Fruit fly (Drosophila melanogaster): ENCODE results near the gene pic.

pic gene

dm6 chr3R:13012351-13012750 lies 39.7 kb upstream of the pic start (continued):
- TF ChIP-seq Lhr (GFP tag; optimal IDR thresholded peaks at IDR 0.05) (no peak), Blimp-1 (GFP tag; optimal IDR thresholded peaks at IDR 0.05) (peak; percentile 1), CG4360 (GFP tag; IDR thresholded peaks at IDR 0.05) (peak; percentile 53; the same call in 1 of the 2 replicates), CG12104 (GFP tag; optimal IDR thresholded peaks at IDR 0.05) (peak; percentile 27), Hmr (GFP tag; optimal IDR thresholded peaks at IDR 0.05) (peak; percentile 57), YL-1 (GFP tag; optimal IDR thresholded peaks at IDR 0.05) (peak; percentile 29), ara (GFP tag; IDR thresholded peaks at IDR 0.05) (peak; percentile 62; the same call in 1 of the 2 replicates), Dek (tag; optimal IDR thresholded peaks at IDR 0.05) (peak; percentile 0), Fer3 (tag; optimal IDR thresholded peaks at IDR 0.05) (peak; percentile 25), CG9932 (GFP tag; IDR thresholded peaks at IDR 0.05) (peak; percentile 67), exex (tag; optimal IDR thresholded peaks at IDR 0.05) (no peak), psq (GFP tag; optimal IDR thresholded peaks at IDR 0.05) (no peak), CG7372 (GFP tag; IDR thresholded peaks at IDR 0.05) (peak; percentile 7; the same call in 1 of the 2 replicates), CG2120 (GFP tag; optimal IDR thresholded peaks at IDR 0.05) (peak; percentile 72), sim (GFP tag; IDR thresholded peaks at IDR 0.05) (0 out of 2 replicates have a peak, but pooled peaks have one; percentile 30), Trl (optimal IDR thresholded peaks at IDR 0.05) (peak; percentile 51 to 75), Trl (GFP tag; optimal IDR thresholded peaks at IDR 0.05) (peak; percentile 16), usp (GFP tag; optimal IDR thresholded peaks at IDR 0.05) (no peak), h (optimal IDR thresholded peaks at IDR 0.05) (no peak), CG2889 (GFP tag; IDR thresholded peaks at IDR 0.05) (peak; percentile 51; the same call in 1 of the 3 replicates), CrebB (tag; optimal IDR thresholded peaks at IDR 0.05) (peak; percentile 66), CG9437 (GFP tag; optimal IDR thresholded peaks at IDR 0.05) (peak; percentile 5), NC2β (GFP tag; optimal IDR thresholded peaks at IDR 0.05) (no peak), CG1602 (GFP tag; optimal IDR thresholded peaks at IDR 0.05) (peak; percentile 26), CG12219 (GFP tag; optimal IDR thresholded peaks at IDR 0.05) (no peak), gcm2 (GFP tag; optimal IDR thresholded peaks at IDR 0.05) (peak; percentile 16), CG15601 (tag; optimal IDR thresholded peaks at IDR 0.05) (no peak), CG5180 (GFP tag; optimal IDR thresholded peaks at IDR 0.05) (peak; percentile 74), unc-4 (GFP tag; IDR thresholded peaks at IDR 0.05; ENCODE audit: partially characterized antibody) (no peak), CG18011 (GFP tag; optimal IDR thresholded peaks at IDR 0.05) (no peak), Pdp1 (GFP tag; optimal IDR thresholded peaks at IDR 0.05) (peak; percentile 51 to 79), sens (GFP tag) (peak; percentile 84), chm (GFP tag; IDR thresholded peaks at IDR 0.05) (peak; percentile 78), ac (GFP tag; optimal IDR thresholded peaks at IDR 0.05) (no peak), tap (tag; optimal IDR thresholded peaks at IDR 0.05) (no peak), ap (GFP tag; IDR thresholded peaks at IDR 0.05) (peak; percentile 62), NFAT (GFP tag; IDR thresholded peaks at IDR 0.05) (peak; percentile 58), CG10979 (tag; optimal IDR thresholded peaks at IDR 0.05) (peak; percentile 47), chif (GFP tag; optimal IDR thresholded peaks at IDR 0.05) (peak; percentile 58 to 62), CG2712 (tag; optimal IDR thresholded peaks at IDR 0.05) (peak; percentile 36), Sin3A (optimal IDR thresholded peaks at IDR 0.05) (no peak), CG11696 (GFP tag; IDR thresholded peaks at IDR 0.05) (peak; percentile 42; the same call in 1 of the 2 replicates), CG2202 (tag; optimal IDR thresholded peaks at IDR 0.05) (peak; percentile 28), MBD-R2 (GFP tag; IDR thresholded peaks at IDR 0.05) (peak; percentile 35; the same call in 1 of the 2 replicates), zfh1 (GFP tag; IDR thresholded peaks at IDR 0.05) (peak; percentile 75; the same call in 2 of the 3 replicates), gem (tag; optimal IDR thresholded peaks at IDR 0.05) (no peak), CG10209 (GFP tag; optimal IDR thresholded peaks at IDR 0.05) (peak; percentile 54), shn (GFP tag; optimal IDR thresholded peaks at IDR 0.05) (peak; percentile 22), CG7839 (tag; optimal IDR thresholded peaks at IDR 0.05) (peak; percentile 56), Tbp (GFP tag; optimal IDR thresholded peaks at IDR 0.05) (no peak), ewg (GFP tag; optimal IDR thresholded peaks at IDR 0.05) (peak; percentile 88), grau (tag; optimal IDR thresholded peaks at IDR 0.05) (peak; percentile 52)

Measured in whole organism, embryonic.